Worm (Caenorhabditis elegans) whole organism, young adult: ENCODE results near the gene sma-6.
A peak's percentile ranks its signal among the peaks of the same experiment; 100 is the strongest.

Experiments used
- D2030.7 ChIP-seq: fragments of 200-800 bp; sonication (Bioruptor generic); IDR thresholded peaks from 2 replicates; pipeline ENCODE4 v1.3.6; 2022; ENCODE audit warnings: missing genetic modification reagents, missing genetic modification characterization, missing compliant biosample characterization
- F57C9.4 ChIP-seq: sonication (generic microtip); optimal IDR thresholded peaks from 2 replicates; lab custom pipeline; 2017; ENCODE audit warnings: mild to moderate bottlenecking, missing genetic modification characterization, missing compliant biosample characterization
- T26A5.8 ChIP-seq: sonication (generic microtip); optimal IDR thresholded peaks from 2 replicates; lab custom pipeline; 2016; ENCODE audit warnings: missing genetic modification characterization, missing compliant biosample characterization
- Y53F4B.3 ChIP-seq: fragments of 200-800 bp; sonication (Bioruptor generic); IDR thresholded peaks from 2 replicates; pipeline ENCODE4 v1.3.6; 2022; ENCODE audit warnings: missing genetic modification reagents, missing genetic modification characterization, missing compliant biosample characterization
- Y53G8AR.9 ChIP-seq: fragments of 200-800 bp; sonication (Bioruptor generic); conservative IDR thresholded peaks from 2 replicates; pipeline ENCODE4 v1.3.6; 2022; ENCODE audit warnings: missing genetic modification reagents, missing genetic modification characterization, missing compliant biosample characterization
- Y67H2A.10 ChIP-seq: fragments of 200-800 bp; sonication (Bioruptor generic); conservative IDR thresholded peaks from 2 replicates; pipeline ENCODE4 v1.3.6; 2022; ENCODE audit warnings: missing genetic modification reagents, missing genetic modification characterization, missing compliant biosample characterization
- akir-1 ChIP-seq: fragments of 200-800 bp; sonication (Bioruptor generic); optimal IDR thresholded peaks from 2 replicates; lab custom pipeline; 2018; ENCODE audit warnings: mild to moderate bottlenecking, missing genetic modification characterization, moderate library complexity, missing compliant biosample characterization
- die-1 ChIP-seq: sonication (generic microtip); optimal IDR thresholded peaks from 2 replicates; lab custom pipeline; 2016; ENCODE audit warnings: missing genotype, mild to moderate bottlenecking, missing genetic modification characterization, missing compliant biosample characterization
- hlh-26 ChIP-seq: fragments of 200-800 bp; sonication (Bioruptor generic); conservative IDR thresholded peaks from 2 replicates; pipeline ENCODE4 v1.3.6; 2022; ENCODE audit warnings: missing genetic modification reagents, missing genetic modification characterization, missing compliant biosample characterization
- hsf-1 ChIP-seq: fragments of 200-800 bp; sonication (Bioruptor generic); IDR thresholded peaks from 2 replicates; pipeline ENCODE4 v1.3.6; 2022; ENCODE audit warnings: missing genetic modification reagents, missing genetic modification characterization, missing compliant biosample characterization
- lag-1 ChIP-seq: fragments of 200-800 bp; sonication (Bioruptor generic); IDR thresholded peaks from 2 replicates; pipeline ENCODE4 v1.3.6; 2022; ENCODE audit warnings: missing genetic modification reagents, missing genetic modification characterization, missing compliant biosample characterization
- lin-26 ChIP-seq: fragments of 200-800 bp; sonication (Bioruptor generic); IDR thresholded peaks from 2 replicates; pipeline ENCODE4 v1.3.6; 2022; ENCODE audit warnings: missing genetic modification reagents, missing genetic modification characterization, missing compliant biosample characterization
- madf-6 ChIP-seq: fragments of 200-800 bp; sonication (Bioruptor generic); IDR thresholded peaks from 2 replicates; pipeline ENCODE4 v1.3.6; 2022; ENCODE audit warnings: missing genetic modification reagents, missing genetic modification characterization, missing compliant biosample characterization
- mcd-1 ChIP-seq: fragments of 200-800 bp; sonication (Bioruptor generic); IDR thresholded peaks from 2 replicates; pipeline ENCODE4 v1.3.6; 2022; ENCODE audit warnings: missing genetic modification reagents, missing genetic modification characterization, missing compliant biosample characterization
- nhr-80 ChIP-seq: sonication (generic microtip); optimal IDR thresholded peaks from 2 replicates; lab custom pipeline; 2016; ENCODE audit warnings: missing genetic modification characterization, missing compliant biosample characterization
- pbrm-1 ChIP-seq: fragments of 200-800 bp; sonication (Bioruptor generic); IDR thresholded peaks from 2 replicates; pipeline ENCODE4 v1.3.6; 2022; ENCODE audit warnings: missing genetic modification reagents, missing genetic modification characterization, missing compliant biosample characterization
- rcor-1 ChIP-seq: fragments of 200-800 bp; sonication (Bioruptor generic); IDR thresholded peaks from 2 replicates; pipeline ENCODE4 v1.3.6; 2022; ENCODE audit warnings: missing genetic modification reagents, missing genetic modification characterization, missing compliant biosample characterization
- snpc-1.3 ChIP-seq: sonication (generic microtip); optimal IDR thresholded peaks from 2 replicates; lab custom pipeline; 2017; ENCODE audit warnings: missing genetic modification characterization, mild to moderate bottlenecking, missing compliant biosample characterization, antibody characterized with exemption, moderate library complexity, missing genotype, missing genetic modification reagents; ENCODE audit not compliant: insufficient read depth
- somi-1 ChIP-seq: fragments of 200-800 bp; sonication (Bioruptor generic); optimal IDR thresholded peaks from 2 replicates; lab custom pipeline; 2018; ENCODE audit warnings: mild to moderate bottlenecking, missing genetic modification characterization, missing compliant biosample characterization
- unc-130 ChIP-seq: sonication (generic microtip); optimal IDR thresholded peaks from 2 replicates; lab custom pipeline; 2016; ENCODE audit warnings: missing genetic modification reagents, missing genetic modification characterization, missing compliant biosample characterization
- ztf-25 ChIP-seq: fragments of 200-800 bp; sonication (Bioruptor generic); IDR thresholded peaks from 2 replicates; pipeline ENCODE4 v1.3.6; 2022; ENCODE audit warnings: missing genetic modification reagents, missing genetic modification characterization, missing compliant biosample characterization

The sma-6 gene

DNA sequence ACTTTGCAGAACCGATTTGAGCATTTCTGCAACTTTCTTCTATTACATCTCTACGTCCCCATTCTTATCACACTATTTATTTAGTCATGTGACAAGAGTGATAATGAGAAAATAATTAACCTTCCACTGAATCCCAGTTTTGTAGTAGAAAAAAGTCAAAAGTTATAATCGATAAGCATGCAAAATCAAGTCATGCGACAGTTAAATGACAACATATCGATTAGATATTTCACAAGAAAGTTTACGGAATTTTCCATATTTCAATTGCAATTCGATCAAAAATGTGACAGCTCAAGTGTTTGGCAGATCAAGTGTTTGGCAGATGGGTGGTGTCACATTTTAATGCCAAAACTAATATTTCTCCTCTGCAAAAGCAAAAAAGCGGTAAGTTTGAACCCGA lies 50.4 kb downstream of the sma-6 start (continued):
- peak; percentile 18; the same call in 1 of the 2 replicates for TF ChIP-seq mcd-1

DNA sequence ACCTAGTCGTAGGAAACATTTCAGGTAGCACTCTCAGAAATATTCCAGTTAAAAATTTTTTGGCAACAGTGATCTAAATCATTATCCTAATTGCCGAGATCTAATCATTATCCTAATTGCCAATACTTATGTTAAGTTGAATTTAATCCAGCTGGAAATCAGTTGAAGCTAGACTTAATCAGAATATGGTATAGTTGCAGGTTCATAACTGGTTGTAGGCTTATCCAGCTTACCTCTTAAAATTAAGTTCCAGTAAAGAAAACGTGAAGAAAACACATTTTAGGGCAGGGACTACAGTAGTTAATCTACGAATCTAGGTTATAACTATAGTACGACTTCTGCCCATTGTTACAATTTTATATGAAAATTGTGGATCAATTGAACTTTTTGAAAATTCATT lies 52.4 kb downstream of the sma-6 start:
- TF ChIP-seq die-1: no peak
- TF ChIP-seq lag-1 (GFP tag; lab: Robert Waterston, UW): no peak
- no peak for TF ChIP-seq Y67H2A.10 (GFP tag; lab: Robert Waterston, UW)
- TF ChIP-seq rcor-1 (GFP tag; lab: Robert Waterston, UW): no peak
- no peak for TF ChIP-seq T26A5.8 (tag; lab: Kevin White, UChicago)
- no peak for TF ChIP-seq hsf-1
- no peak for TF ChIP-seq snpc-1.3 (tag; lab: Kevin White, UChicago)
- no peak for TF ChIP-seq Y53G8AR.9 (GFP tag; lab: Robert Waterston, UW)
- no peak for TF ChIP-seq ztf-25 (GFP tag; lab: Robert Waterston, UW)
- no peak for TF ChIP-seq lin-26 (GFP tag; lab: Robert Waterston, UW)
- TF ChIP-seq D2030.7 (GFP tag; lab: Robert Waterston, UW): no peak
- TF ChIP-seq somi-1 (GFP tag; lab: Kevin White, UChicago): no peak
- no peak for TF ChIP-seq Y53F4B.3 (GFP tag; lab: Robert Waterston, UW)
- no peak for TF ChIP-seq akir-1 (GFP tag; lab: Kevin White, UChicago)
- TF ChIP-seq hlh-26: no peak
- no peak for TF ChIP-seq madf-6 (GFP tag; lab: Robert Waterston, UW)
- no peak for TF ChIP-seq unc-130 (GFP tag; lab: Kevin White, UChicago)
- TF ChIP-seq F57C9.4: no peak
- no peak for TF ChIP-seq nhr-80 (tag; lab: Kevin White, UChicago)
- no peak for TF ChIP-seq pbrm-1 (GFP tag; lab: Robert Waterston, UW)
